Fruit fly (Drosophila melanogaster) whole organism, embryonic: ENCODE data around the gene CG34001.

Experiments used
- Abd-B ChIP-seq: fragments of 200-800 bp; sonication (Bioruptor generic); optimal IDR thresholded peaks from 2 replicates; lab custom pipeline; 2018; ENCODE audit warnings: missing biosample characterization, mild to moderate bottlenecking, missing genetic modification characterization, moderate library complexity
- Blimp-1 ChIP-seq: fragments of 200-800 bp; sonication (Bioruptor generic); optimal IDR thresholded peaks from 3 replicates; lab custom pipeline; 2018; ENCODE audit warnings: missing biosample characterization, missing genetic modification characterization, mild to moderate bottlenecking, moderate library complexity, missing genetic modification reagents
- CG11398 ChIP-seq: fragments of 200-800 bp; sonication (Bioruptor generic); optimal IDR thresholded peaks from 2 replicates; lab custom pipeline; 2016; ENCODE audit warnings: missing biosample characterization, missing genetic modification characterization
- CG12659 ChIP-seq: fragments of 200-800 bp; sonication (Bioruptor generic); optimal IDR thresholded peaks from 3 replicates; lab custom pipeline; 2017; ENCODE audit warnings: mild to moderate bottlenecking, missing biosample characterization, missing genetic modification reagents, missing genetic modification characterization
- CG1602 ChIP-seq: fragments of 200-800 bp; sonication (Bioruptor generic); optimal IDR thresholded peaks from 3 replicates; lab custom pipeline; 2016; ENCODE audit warnings: missing biosample characterization, missing genetic modification characterization
- CG17829 ChIP-seq: fragments of 200-800 bp; optimal IDR thresholded peaks from 2 replicates; lab custom pipeline; 2019; ENCODE audit warnings: missing biosample characterization, mild to moderate bottlenecking, missing genetic modification characterization, moderate library complexity
- CG18011 ChIP-seq: fragments of 200-800 bp; sonication (Bioruptor generic); optimal IDR thresholded peaks from 2 replicates; lab custom pipeline; 2017; ENCODE audit warnings: missing biosample characterization, missing genetic modification characterization, mild to moderate bottlenecking, moderate library complexity, missing genotype
- CG1832 ChIP-seq: fragments of 200-800 bp; sonication (Bioruptor generic); optimal IDR thresholded peaks from 2 replicates; lab custom pipeline; 2017; ENCODE audit warnings: missing biosample characterization, mild to moderate bottlenecking, missing genetic modification characterization, inconsistent platforms
- CG18599 ChIP-seq: fragments of 200-800 bp; sonication (Bioruptor generic); optimal IDR thresholded peaks from 3 replicates; lab custom pipeline; 2017; ENCODE audit warnings: missing biosample characterization, missing genetic modification characterization, mild to moderate bottlenecking, moderate library complexity, missing genetic modification reagents
- CG2199 ChIP-seq: fragments of 200-800 bp; sonication (Bioruptor generic); IDR thresholded peaks from 3 replicates; pipeline ENCODE4 v1.3.6; 2022; ENCODE audit warnings: missing biosample characterization, missing genetic modification characterization
- CG2889 ChIP-seq: fragments of 200-800 bp; sonication (Bioruptor generic); IDR thresholded peaks from 3 replicates; pipeline ENCODE4 v1.3.6; 2022; ENCODE audit warnings: missing biosample characterization, missing genetic modification characterization
- CG31441 ChIP-seq: fragments of 200-800 bp; sonication (Bioruptor generic); IDR thresholded peaks from 2 replicates; pipeline ENCODE4 v1.3.6; 2022; ENCODE audit warnings: missing biosample characterization, missing genetic modification characterization
- CG33557 ChIP-seq: fragments of 200-800 bp; sonication (Bioruptor generic); optimal IDR thresholded peaks from 2 replicates; lab custom pipeline; 2019; ENCODE audit warnings: missing biosample characterization, mild to moderate bottlenecking, missing genetic modification characterization, moderate library complexity
- CG4424 ChIP-seq: fragments of 200-800 bp; sonication (Bioruptor generic); optimal IDR thresholded peaks from 3 replicates; lab custom pipeline; 2016; ENCODE audit warnings: missing biosample characterization, missing genetic modification characterization
- CG6689 ChIP-seq: fragments of 200-800 bp; sonication (Bioruptor generic); IDR thresholded peaks from 2 replicates; pipeline ENCODE4 v1.3.6; 2022; ENCODE audit warnings: missing biosample characterization, missing genetic modification characterization
- CG7556 ChIP-seq: fragments of 200-800 bp; sonication (Bioruptor generic); optimal IDR thresholded peaks from 2 replicates; lab custom pipeline; 2017; ENCODE audit warnings: missing biosample characterization, mild to moderate bottlenecking, missing genetic modification characterization
- CG8359 ChIP-seq: fragments of 200-800 bp; sonication (Bioruptor generic); optimal IDR thresholded peaks from 2 replicates; lab custom pipeline; 2017; ENCODE audit warnings: missing biosample characterization, mild to moderate bottlenecking, missing genetic modification characterization, borderline replicate concordance
- CkIIα-i1 ChIP-seq: fragments of 200-800 bp; sonication (Bioruptor generic); IDR thresholded peaks from 2 replicates; pipeline ENCODE4 v1.3.6; 2022; ENCODE audit warnings: missing biosample characterization, missing genetic modification characterization
- Dad ChIP-seq: fragments of 200-800 bp; sonication (Bioruptor generic); optimal IDR thresholded peaks from 3 replicates; lab custom pipeline; 2016; ENCODE audit warnings: missing biosample characterization, missing genetic modification characterization
- Deaf1 ChIP-seq: fragments of 200-800 bp; optimal IDR thresholded peaks from 3 replicates; lab custom pipeline; 2019; ENCODE audit warnings: missing biosample characterization, mild to moderate bottlenecking, missing genetic modification characterization, moderate library complexity
- GATAe ChIP-seq: fragments of 200-800 bp; sonication (Bioruptor generic); conservative IDR thresholded peaks from 2 replicates; pipeline ENCODE4 v1.3.6; 2022; ENCODE audit warnings: missing biosample characterization, missing genetic modification characterization
- H15 ChIP-seq: fragments of 200-800 bp; sonication (Bioruptor generic); IDR thresholded peaks from 3 replicates; pipeline ENCODE4 v1.3.6; 2022; ENCODE audit warnings: missing biosample characterization, missing genetic modification characterization
- H2.0 ChIP-seq: fragments of 200-800 bp; sonication (Bioruptor generic); IDR thresholded peaks from 2 replicates; pipeline ENCODE4 v1.3.6; 2022; ENCODE audit warnings: missing biosample characterization, missing genetic modification characterization
- Hr78 ChIP-seq, 2 experiments: fragments of 200-800 bp in 1 of 2; fragments of >200 bp in 1 of 2; sonication (Bioruptor generic) in 1 of 2; optimal IDR thresholded peaks; 2 replicates each; lab custom pipeline; 2017 to 2019; ENCODE audit warnings: missing biosample characterization in 2 of 2, missing genetic modification characterization in 2 of 2, mild to moderate bottlenecking in 1 of 2, moderate library complexity in 1 of 2
- Oaz ChIP-seq: fragments of 200-800 bp; sonication (Bioruptor generic); IDR thresholded peaks from 2 replicates; pipeline ENCODE4 v1.3.6; 2022; ENCODE audit warnings: missing biosample characterization, missing genetic modification characterization
- Trl ChIP-seq, 3 experiments: fragments of >200 bp in 2 of 3; fragments of 200-800 bp in 1 of 3; sonication (Bioruptor generic) in 1 of 3; optimal IDR thresholded peaks; 2 replicates in 1 of 3; 3 replicates in 2 of 3; lab custom pipeline; 2016 to 2017; ENCODE audit warnings: missing biosample characterization in 1 of 3, missing genetic modification characterization in 1 of 3
- aop ChIP-seq: fragments of 200-800 bp; sonication (Bioruptor generic); IDR thresholded peaks from 2 replicates; pipeline ENCODE4 v1.3.6; 2022; ENCODE audit warnings: missing biosample characterization, missing genetic modification characterization
- bsh ChIP-seq, 2 experiments: fragments of 200-800 bp; sonication (Bioruptor generic); optimal IDR thresholded peaks; 2 replicates each; lab custom pipeline; 2017 to 2018; ENCODE audit warnings: mild to moderate bottlenecking in 2 of 2, missing biosample characterization in 2 of 2, missing genetic modification characterization in 2 of 2, moderate library complexity in 1 of 2
- btn ChIP-seq: fragments of 200-800 bp; sonication (Bioruptor generic); optimal IDR thresholded peaks from 2 replicates; lab custom pipeline; 2016; ENCODE audit warnings: missing biosample characterization, missing genetic modification characterization
- cas ChIP-seq: fragments of 200-800 bp; sonication (Bioruptor generic); IDR thresholded peaks from 2 replicates; pipeline ENCODE4 v1.3.6; 2022; ENCODE audit warnings: missing biosample characterization, missing genetic modification characterization
- chinmo ChIP-seq: fragments of 200-800 bp; sonication (Bioruptor generic); IDR thresholded peaks from 4 replicates; pipeline ENCODE4 v1.3.6; 2022; ENCODE audit warnings: missing biosample characterization, missing genetic modification characterization; ENCODE audit not compliant: partially characterized antibody
- da ChIP-seq: fragments of 200-800 bp; sonication (Bioruptor generic); optimal IDR thresholded peaks from 2 replicates; lab custom pipeline; 2016; ENCODE audit warnings: missing biosample characterization, missing genetic modification characterization
- dan ChIP-seq: fragments of 200-800 bp; sonication (Bioruptor generic); IDR thresholded peaks from 2 replicates; pipeline ENCODE4 v1.3.6; 2022; ENCODE audit warnings: missing biosample characterization, missing genetic modification characterization
- dati ChIP-seq: fragments of 200-800 bp; sonication (Bioruptor generic); IDR thresholded peaks from 2 replicates; pipeline ENCODE4 v1.3.6; 2022; ENCODE audit warnings: missing biosample characterization, missing genetic modification characterization
- dm ChIP-seq: fragments of 200-800 bp; sonication (Bioruptor generic); optimal IDR thresholded peaks from 3 replicates; lab custom pipeline; 2016; ENCODE audit warnings: missing biosample characterization, missing genetic modification characterization
- dysf ChIP-seq: fragments of 200-800 bp; sonication (Bioruptor generic); IDR thresholded peaks from 3 replicates; pipeline ENCODE4 v1.3.6; 2022; ENCODE audit warnings: missing biosample characterization, missing genetic modification characterization
- exex ChIP-seq: fragments of 200-800 bp; sonication (Bioruptor generic); optimal IDR thresholded peaks from 4 replicates; lab custom pipeline; 2018; ENCODE audit warnings: missing biosample characterization, mild to moderate bottlenecking, missing genetic modification characterization, moderate library complexity
- eyg ChIP-seq: fragments of 200-800 bp; sonication (Bioruptor generic); optimal IDR thresholded peaks from 3 replicates; lab custom pipeline; 2016; ENCODE audit warnings: missing biosample characterization, missing genetic modification characterization
- gcm2 ChIP-seq: fragments of 200-800 bp; sonication (Bioruptor generic); optimal IDR thresholded peaks from 2 replicates; lab custom pipeline; 2016; ENCODE audit warnings: missing biosample characterization, missing genetic modification characterization
- kah ChIP-seq: fragments of 200-800 bp; sonication (Bioruptor generic); optimal IDR thresholded peaks from 2 replicates; lab custom pipeline; 2018; ENCODE audit warnings: missing biosample characterization, mild to moderate bottlenecking, missing genetic modification characterization
- lab ChIP-seq: fragments of 200-800 bp; sonication (Bioruptor generic); optimal IDR thresholded peaks from 3 replicates; lab custom pipeline; 2017; ENCODE audit warnings: missing biosample characterization, missing genetic modification characterization, mild to moderate bottlenecking, moderate library complexity, missing genetic modification reagents
- nmo ChIP-seq: fragments of 200-800 bp; sonication (Bioruptor generic); optimal IDR thresholded peaks from 2 replicates; lab custom pipeline; 2018; ENCODE audit warnings: missing biosample characterization, mild to moderate bottlenecking, missing genetic modification characterization, moderate library complexity
- nom ChIP-seq: fragments of 200-800 bp; sonication (Bioruptor generic); optimal IDR thresholded peaks from 2 replicates; lab custom pipeline; 2017; ENCODE audit warnings: missing biosample characterization, missing genetic modification characterization, mild to moderate bottlenecking, moderate library complexity, missing genetic modification reagents
- oc ChIP-seq: fragments of 200-800 bp; sonication (Bioruptor generic); optimal IDR thresholded peaks from 2 replicates; lab custom pipeline; 2018; ENCODE audit warnings: missing biosample characterization, mild to moderate bottlenecking, missing genetic modification characterization, moderate library complexity
- row ChIP-seq: fragments of 200-800 bp; sonication (Bioruptor generic); IDR thresholded peaks from 3 replicates; pipeline ENCODE4 v1.3.6; 2022; ENCODE audit warnings: missing biosample characterization, missing genetic modification characterization
- salm ChIP-seq: fragments of 200-800 bp; sonication (Bioruptor generic); optimal IDR thresholded peaks from 2 replicates; lab custom pipeline; 2018; ENCODE audit warnings: missing biosample characterization, mild to moderate bottlenecking, missing genetic modification characterization
- sisA ChIP-seq: fragments of 200-800 bp; sonication (Bioruptor generic); IDR thresholded peaks from 2 replicates; pipeline ENCODE4 v1.3.6; 2022; ENCODE audit warnings: missing biosample characterization, missing genetic modification characterization
- slou ChIP-seq: fragments of 200-800 bp; sonication (Bioruptor generic); optimal IDR thresholded peaks from 3 replicates; lab custom pipeline; 2016; ENCODE audit warnings: missing biosample characterization, missing genetic modification characterization
- tll ChIP-seq, 2 experiments: fragments of 200-800 bp in 1 of 2; fragments of >200 bp in 1 of 2; sonication (Bioruptor generic) in 1 of 2; optimal IDR thresholded peaks; 2 replicates each; lab custom pipeline; 2017 to 2019; ENCODE audit warnings: missing biosample characterization in 2 of 2, missing genetic modification characterization in 2 of 2, mild to moderate bottlenecking in 1 of 2, moderate library complexity in 1 of 2
- wor ChIP-seq: fragments of 200-800 bp; sonication (Bioruptor generic); IDR thresholded peaks from 2 replicates; pipeline ENCODE4 v1.3.6; 2022; ENCODE audit warnings: missing biosample characterization, missing genetic modification characterization

Gene CG34001

DNA sequence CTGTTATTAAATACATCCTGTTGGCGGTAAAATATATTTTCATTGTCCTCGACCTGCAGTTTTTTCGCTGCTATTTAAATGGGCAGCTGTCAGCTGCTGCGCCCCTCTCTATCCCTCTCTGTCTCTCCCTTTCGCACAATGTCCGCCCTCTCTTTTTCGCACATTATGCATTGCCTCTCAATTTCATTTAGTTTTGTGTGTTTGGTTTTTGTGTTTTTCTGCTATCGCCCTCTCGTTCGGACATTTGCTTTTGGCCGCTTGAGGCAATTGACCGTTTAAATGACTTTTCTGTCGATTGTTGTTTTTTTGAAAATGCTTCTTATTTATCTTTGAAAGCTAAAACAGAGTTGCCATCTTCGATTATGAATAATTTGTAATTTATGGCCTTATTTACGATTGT lies 44.1 kb downstream of the CG34001 start:
- no peak for TF ChIP-seq wor (GFP tag; lab: Robert Waterston, UW)
- TF ChIP-seq Hr78 (GFP tag; optimal IDR thresholded peaks at IDR 0.05; lab: Kevin White, UChicago), result no peak
- TF ChIP-seq nmo, result no peak
- no peak for TF ChIP-seq GATAe (GFP tag; lab: Robert Waterston, UW)
- no peak for TF ChIP-seq lab (GFP tag; lab: Kevin White, UChicago)
- TF ChIP-seq Oaz (GFP tag; lab: Robert Waterston, UW), result no peak
- TF ChIP-seq Abd-B (GFP tag; lab: Kevin White, UChicago), result no peak
- no peak for TF ChIP-seq CG18599 (GFP tag; lab: Kevin White, UChicago)
- peak; percentile 10 for TF ChIP-seq Blimp-1
- no peak for TF ChIP-seq salm (tag; lab: Kevin White, UChicago)
- TF ChIP-seq Trl (optimal IDR thresholded peaks at IDR 0.05; lab: Kevin White, UChicago), result peak in 1 of 2 experiments; percentile 0
- TF ChIP-seq Trl (GFP tag; optimal IDR thresholded peaks at IDR 0.05; lab: Kevin White, UChicago), result no peak
- TF ChIP-seq row, result no peak
- no peak for TF ChIP-seq CG17829 (tag; lab: Kevin White, UChicago)
- TF ChIP-seq cas (GFP tag; lab: Robert Waterston, UW), result no peak
- no peak for TF ChIP-seq nom (GFP tag; lab: Kevin White, UChicago)
- TF ChIP-seq dan (GFP tag; lab: Robert Waterston, UW), result no peak
- peak; percentile 69; the same call in 1 of the 4 replicates for TF ChIP-seq chinmo
- TF ChIP-seq H2.0 (GFP tag; lab: Robert Waterston, UW), result 0 out of 2 replicates have a peak, but pooled peaks have one; percentile 16
- no peak for TF ChIP-seq dati (GFP tag; lab: Robert Waterston, UW)
- no peak for TF ChIP-seq CG18011 (GFP tag; lab: Kevin White, UChicago)
- no peak for TF ChIP-seq exex
- no peak for TF ChIP-seq CG6689 (GFP tag; lab: Robert Waterston, UW)
- no peak for TF ChIP-seq CG8359
- TF ChIP-seq btn (GFP tag; lab: Kevin White, UChicago), result no peak
- TF ChIP-seq sisA, result no peak
- TF ChIP-seq CG1832, result peak; percentile 54
- no peak for TF ChIP-seq CG12659 (GFP tag; lab: Kevin White, UChicago)
- TF ChIP-seq eyg (GFP tag; lab: Kevin White, UChicago), result no peak
- no peak for TF ChIP-seq Dad (GFP tag; lab: Kevin White, UChicago)
- no peak for TF ChIP-seq CG4424
- TF ChIP-seq tll (GFP tag; optimal IDR thresholded peaks at IDR 0.05; lab: Kevin White, UChicago), result peak in 1 of 2 experiments; percentile 57
- TF ChIP-seq da (GFP tag; lab: Kevin White, UChicago), result peak; percentile 3
- no peak for TF ChIP-seq dysf (GFP tag; lab: Robert Waterston, UW)
- TF ChIP-seq CG11398, result no peak
- no peak for TF ChIP-seq gcm2 (GFP tag; lab: Kevin White, UChicago)
- TF ChIP-seq CG2199 (GFP tag; lab: Robert Waterston, UW), result peak; percentile 73; the same call in 1 of the 3 replicates
- TF ChIP-seq CG7556 (GFP tag; lab: Kevin White, UChicago), result no peak
- no peak for TF ChIP-seq oc (tag; lab: Kevin White, UChicago)
- no peak for TF ChIP-seq CG33557 (GFP tag; lab: Kevin White, UChicago)
- TF ChIP-seq H15 (GFP tag; lab: Robert Waterston, UW), result no peak
- no peak for TF ChIP-seq aop
- TF ChIP-seq kah (GFP tag; lab: Kevin White, UChicago), result no peak
- no peak for TF ChIP-seq CkIIα-i1 (GFP tag; lab: Robert Waterston, UW)
- no peak for TF ChIP-seq dm (GFP tag; lab: Kevin White, UChicago)
- TF ChIP-seq CG31441, result no peak
- TF ChIP-seq CG2889 (GFP tag; lab: Robert Waterston, UW), result no peak
- TF ChIP-seq Deaf1, result no peak
- no peak for TF ChIP-seq slou (GFP tag; lab: Kevin White, UChicago)
- TF ChIP-seq CG1602 (GFP tag; lab: Kevin White, UChicago), result no peak
- TF ChIP-seq bsh (GFP tag; optimal IDR thresholded peaks at IDR 0.05; lab: Kevin White, UChicago), result no peak
